Worm (Caenorhabditis elegans) whole organism, young adult: Measurements from ENCODE around the gene Y67D8B.5.

Source experiments
- B0019.2 ChIP-seq: fragments of 200-800 bp; sonication (Bioruptor generic); conservative IDR thresholded peaks from 2 replicates; pipeline ENCODE4 v1.3.6; 2022; ENCODE audit warnings: missing genetic modification reagents, missing genetic modification characterization, missing compliant biosample characterization
- B0035.1 ChIP-seq: sonication (generic microtip); optimal IDR thresholded peaks from 2 replicates; lab custom pipeline; 2016; ENCODE audit warnings: missing genetic modification characterization, mild to moderate bottlenecking, missing compliant biosample characterization, missing genotype, missing genetic modification reagents
- C06A6.2 ChIP-seq: fragments of 200-800 bp; sonication (Bioruptor generic); conservative IDR thresholded peaks from 2 replicates; pipeline ENCODE4 v1.3.6; 2022; ENCODE audit warnings: missing genetic modification characterization, missing compliant biosample characterization
- C17E4.6 ChIP-seq: fragments of 200-800 bp; sonication (Bioruptor generic); IDR thresholded peaks from 2 replicates; pipeline ENCODE4 v1.3.6; 2022; ENCODE audit warnings: missing genetic modification reagents, missing genetic modification characterization, missing compliant biosample characterization
- D2030.7 ChIP-seq: fragments of 200-800 bp; sonication (Bioruptor generic); IDR thresholded peaks from 2 replicates; pipeline ENCODE4 v1.3.6; 2022; ENCODE audit warnings: missing genetic modification reagents, missing genetic modification characterization, missing compliant biosample characterization
- F23B12.7 ChIP-seq: sonication (generic microtip); optimal IDR thresholded peaks from 2 replicates; lab custom pipeline; 2017; ENCODE audit warnings: missing genetic modification characterization, mild to moderate bottlenecking, missing compliant biosample characterization, antibody characterized with exemption, moderate library complexity; ENCODE audit not compliant: insufficient read depth
- F49E8.2 ChIP-seq: sonication (generic microtip); optimal IDR thresholded peaks from 3 replicates; lab custom pipeline; 2017; ENCODE audit warnings: missing genetic modification characterization, mild to moderate bottlenecking, missing compliant biosample characterization, antibody characterized with exemption, moderate library complexity; ENCODE audit not compliant: insufficient read depth
- F57A8.1 ChIP-seq: fragments of 200-800 bp; sonication (Bioruptor generic); optimal IDR thresholded peaks from 2 replicates; lab custom pipeline; 2018; ENCODE audit warnings: mild to moderate bottlenecking, missing genetic modification characterization, moderate library complexity, missing compliant biosample characterization
- Y53F4B.3 ChIP-seq: fragments of 200-800 bp; sonication (Bioruptor generic); IDR thresholded peaks from 2 replicates; pipeline ENCODE4 v1.3.6; 2022; ENCODE audit warnings: missing genetic modification reagents, missing genetic modification characterization, missing compliant biosample characterization
- Y53G8AR.9 ChIP-seq: fragments of 200-800 bp; sonication (Bioruptor generic); conservative IDR thresholded peaks from 2 replicates; pipeline ENCODE4 v1.3.6; 2022; ENCODE audit warnings: missing genetic modification reagents, missing genetic modification characterization, missing compliant biosample characterization
- Y67H2A.10 ChIP-seq: fragments of 200-800 bp; sonication (Bioruptor generic); conservative IDR thresholded peaks from 2 replicates; pipeline ENCODE4 v1.3.6; 2022; ENCODE audit warnings: missing genetic modification reagents, missing genetic modification characterization, missing compliant biosample characterization
- Y95B8A.8 ChIP-seq: fragments of 200-800 bp; sonication (Bioruptor generic); IDR thresholded peaks from 2 replicates; pipeline ENCODE4 v1.3.6; 2022; ENCODE audit warnings: missing genetic modification reagents, missing genetic modification characterization, missing compliant biosample characterization
- aptf-3 ChIP-seq: fragments of 200-800 bp; sonication (Bioruptor generic); IDR thresholded peaks from 2 replicates; pipeline ENCODE4 v1.3.6; 2022; ENCODE audit warnings: missing genetic modification characterization, missing compliant biosample characterization
- bed-2 ChIP-seq: fragments of 200-800 bp; sonication (Bioruptor generic); IDR thresholded peaks from 2 replicates; pipeline ENCODE4 v1.3.6; 2022; ENCODE audit warnings: missing genetic modification reagents, missing genetic modification characterization, missing compliant biosample characterization
- cebp-1 ChIP-seq, 2 experiments: fragments of 200-800 bp in 1 of 2; sonication (Bioruptor generic) in 1 of 2; sonication (generic microtip) in 1 of 2; IDR thresholded peaks in 1 of 2; optimal IDR thresholded peaks in 1 of 2; 2 replicates each; pipeline versions ENCODE4 v1.3.6 to Lab custom; 2017 to 2022; ENCODE audit warnings: missing compliant biosample characterization in 2 of 2, missing genetic modification characterization in 2 of 2, mild to moderate bottlenecking in 1 of 2, missing genetic modification reagents in 1 of 2, moderate library complexity in 1 of 2
- ceh-100 ChIP-seq: fragments of 200-800 bp; sonication (Bioruptor generic); IDR thresholded peaks from 2 replicates; pipeline ENCODE4 v1.3.6; 2022; ENCODE audit warnings: missing genetic modification reagents, missing genetic modification characterization, missing compliant biosample characterization
- ceh-27 ChIP-seq: fragments of 200-800 bp; sonication (Bioruptor generic); optimal IDR thresholded peaks from 2 replicates; lab custom pipeline; 2018; ENCODE audit warnings: mild to moderate bottlenecking, missing genetic modification characterization, moderate library complexity, missing compliant biosample characterization
- ceh-58 ChIP-seq: fragments of 200-800 bp; sonication (Bioruptor generic); IDR thresholded peaks from 2 replicates; pipeline ENCODE4 v1.3.6; 2022; ENCODE audit warnings: missing genetic modification characterization, missing compliant biosample characterization
- chd-7 ChIP-seq: sonication (generic microtip); optimal IDR thresholded peaks from 2 replicates; lab custom pipeline; 2016; ENCODE audit warnings: mild to moderate bottlenecking, missing genetic modification characterization, moderate library complexity, missing compliant biosample characterization
- dpl-1 ChIP-seq: fragments of 150-350 bp; optimal IDR thresholded peaks from 2 replicates; lab custom pipeline; 2014; ENCODE audit warnings: missing biosample characterization, missing genetic modification reagents, missing genetic modification characterization
- egl-44 ChIP-seq: fragments of 200-800 bp; sonication (Bioruptor generic); IDR thresholded peaks from 2 replicates; pipeline ENCODE4 v1.3.6; 2022; ENCODE audit warnings: missing genetic modification reagents, missing genetic modification characterization, missing compliant biosample characterization
- egrh-3 ChIP-seq: fragments of 200-800 bp; sonication (Bioruptor generic); IDR thresholded peaks from 2 replicates; pipeline ENCODE4 v1.3.6; 2022; ENCODE audit warnings: missing genetic modification reagents, missing genetic modification characterization, missing compliant biosample characterization
- ekl-4 ChIP-seq: fragments of 200-800 bp; sonication (Bioruptor generic); IDR thresholded peaks from 2 replicates; pipeline ENCODE4 v1.3.6; 2022; ENCODE audit warnings: missing genetic modification reagents, missing genetic modification characterization, missing compliant biosample characterization
- hlh-12 ChIP-seq: sonication (generic microtip); optimal IDR thresholded peaks from 2 replicates; lab custom pipeline; 2016; ENCODE audit warnings: missing genetic modification characterization, missing compliant biosample characterization
- hlh-26 ChIP-seq: fragments of 200-800 bp; sonication (Bioruptor generic); conservative IDR thresholded peaks from 2 replicates; pipeline ENCODE4 v1.3.6; 2022; ENCODE audit warnings: missing genetic modification reagents, missing genetic modification characterization, missing compliant biosample characterization
- lag-1 ChIP-seq: fragments of 200-800 bp; sonication (Bioruptor generic); IDR thresholded peaks from 2 replicates; pipeline ENCODE4 v1.3.6; 2022; ENCODE audit warnings: missing genetic modification reagents, missing genetic modification characterization, missing compliant biosample characterization
- let-526 ChIP-seq: fragments of 200-800 bp; sonication (Bioruptor generic); IDR thresholded peaks from 2 replicates; pipeline ENCODE4 v1.3.6; 2022; ENCODE audit warnings: missing genetic modification reagents, missing genetic modification characterization, missing compliant biosample characterization
- lin-26 ChIP-seq: fragments of 200-800 bp; sonication (Bioruptor generic); IDR thresholded peaks from 2 replicates; pipeline ENCODE4 v1.3.6; 2022; ENCODE audit warnings: missing genetic modification reagents, missing genetic modification characterization, missing compliant biosample characterization
- lin-54 ChIP-seq: fragments of 200-800 bp; sonication (Bioruptor generic); optimal IDR thresholded peaks from 2 replicates; lab custom pipeline; 2018; ENCODE audit warnings: mild to moderate bottlenecking, missing genetic modification characterization, missing compliant biosample characterization
- lir-1 ChIP-seq: fragments of 200-800 bp; sonication (Bioruptor generic); conservative IDR thresholded peaks from 2 replicates; pipeline ENCODE4 v1.3.6; 2022; ENCODE audit warnings: missing genetic modification reagents, missing genetic modification characterization, missing compliant biosample characterization
- lsl-1 ChIP-seq: fragments of 200-800 bp; sonication (Bioruptor generic); optimal IDR thresholded peaks from 2 replicates; lab custom pipeline; 2018; ENCODE audit warnings: mild to moderate bottlenecking, missing genetic modification characterization, moderate library complexity, missing compliant biosample characterization
- madf-6 ChIP-seq: fragments of 200-800 bp; sonication (Bioruptor generic); IDR thresholded peaks from 2 replicates; pipeline ENCODE4 v1.3.6; 2022; ENCODE audit warnings: missing genetic modification reagents, missing genetic modification characterization, missing compliant biosample characterization
- mcd-1 ChIP-seq: fragments of 200-800 bp; sonication (Bioruptor generic); IDR thresholded peaks from 2 replicates; pipeline ENCODE4 v1.3.6; 2022; ENCODE audit warnings: missing genetic modification reagents, missing genetic modification characterization, missing compliant biosample characterization
- mel-28 ChIP-seq: sonication (generic microtip); optimal IDR thresholded peaks from 2 replicates; lab custom pipeline; 2016; ENCODE audit warnings: borderline replicate concordance, mild to moderate bottlenecking, missing genetic modification characterization, missing compliant biosample characterization
- nfya-1 ChIP-seq: sonication (generic microtip); optimal IDR thresholded peaks from 2 replicates; lab custom pipeline; 2017; ENCODE audit warnings: antibody characterized with exemption, missing compliant biosample characterization, missing genetic modification characterization, borderline replicate concordance; ENCODE audit not compliant: insufficient read depth
- nhr-80 ChIP-seq: sonication (generic microtip); optimal IDR thresholded peaks from 2 replicates; lab custom pipeline; 2016; ENCODE audit warnings: missing genetic modification characterization, missing compliant biosample characterization
- nhr-90 ChIP-seq: sonication (generic microtip); optimal IDR thresholded peaks from 2 replicates; lab custom pipeline; 2016; ENCODE audit warnings: missing genotype, mild to moderate bottlenecking, missing genetic modification characterization, missing compliant biosample characterization
- pbrm-1 ChIP-seq: fragments of 200-800 bp; sonication (Bioruptor generic); IDR thresholded peaks from 2 replicates; pipeline ENCODE4 v1.3.6; 2022; ENCODE audit warnings: missing genetic modification reagents, missing genetic modification characterization, missing compliant biosample characterization
- rcor-1 ChIP-seq: fragments of 200-800 bp; sonication (Bioruptor generic); IDR thresholded peaks from 2 replicates; pipeline ENCODE4 v1.3.6; 2022; ENCODE audit warnings: missing genetic modification reagents, missing genetic modification characterization, missing compliant biosample characterization
- sea-2 ChIP-seq: fragments of 200-800 bp; sonication (Bioruptor generic); IDR thresholded peaks from 2 replicates; pipeline ENCODE4 v1.3.6; 2022; ENCODE audit warnings: missing genetic modification characterization, missing compliant biosample characterization
- snpc-3.4 ChIP-seq: sonication (generic microtip); optimal IDR thresholded peaks from 2 replicates; lab custom pipeline; 2017; ENCODE audit warnings: missing genetic modification characterization, mild to moderate bottlenecking, missing compliant biosample characterization, antibody characterized with exemption, moderate library complexity, missing genotype, missing genetic modification reagents
- somi-1 ChIP-seq: fragments of 200-800 bp; sonication (Bioruptor generic); optimal IDR thresholded peaks from 2 replicates; lab custom pipeline; 2018; ENCODE audit warnings: mild to moderate bottlenecking, missing genetic modification characterization, missing compliant biosample characterization
- tbp1 ChIP-seq: fragments of 200-800 bp; sonication (Bioruptor generic); optimal IDR thresholded peaks from 2 replicates; lab custom pipeline; 2018; ENCODE audit warnings: mild to moderate bottlenecking, missing genetic modification characterization, missing compliant biosample characterization
- zfh-2 ChIP-seq: fragments of 200-800 bp; sonication (Bioruptor generic); conservative IDR thresholded peaks from 2 replicates; pipeline ENCODE4 v1.3.6; 2022; ENCODE audit warnings: missing genetic modification reagents, missing genetic modification characterization, missing compliant biosample characterization
- zim-3 ChIP-seq: sonication (generic microtip); optimal IDR thresholded peaks from 2 replicates; lab custom pipeline; 2017; ENCODE audit warnings: mild to moderate bottlenecking, missing genetic modification characterization, moderate library complexity, missing compliant biosample characterization
- ztf-18 ChIP-seq: sonication (generic microtip); optimal IDR thresholded peaks from 2 replicates; lab custom pipeline; 2016; ENCODE audit warnings: missing genotype, mild to moderate bottlenecking, missing genetic modification characterization, missing compliant biosample characterization
- ztf-26 ChIP-seq: sonication (generic microtip); optimal IDR thresholded peaks from 2 replicates; lab custom pipeline; 2017; ENCODE audit warnings: missing genetic modification characterization, missing compliant biosample characterization
- ztf-28 ChIP-seq: fragments of 200-800 bp; sonication (Bioruptor generic); IDR thresholded peaks from 2 replicates; pipeline ENCODE4 v1.3.6; 2022; ENCODE audit warnings: missing genetic modification reagents, missing genetic modification characterization, missing compliant biosample characterization

Y67D8B.5 gene

DNA sequence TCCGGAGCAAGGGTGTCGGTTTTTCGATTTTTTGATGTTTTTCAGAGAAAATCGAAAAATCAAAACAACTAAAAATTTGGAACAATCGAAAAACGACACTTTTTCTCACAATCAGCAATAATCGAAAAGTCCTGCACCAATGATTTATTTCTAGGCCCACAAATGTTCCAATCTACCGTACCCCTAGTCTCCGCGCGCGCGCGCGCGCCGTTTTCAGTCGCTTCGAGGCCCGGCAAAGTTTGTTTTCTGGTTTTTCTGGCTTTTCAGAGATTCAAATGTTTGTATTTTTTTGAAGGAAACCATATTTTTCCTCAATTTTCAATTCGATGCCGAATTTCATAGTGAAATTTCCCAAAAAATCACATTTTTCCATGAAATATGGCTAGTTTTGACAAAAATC, 9.8 kb downstream of the Y67D8B.5 start (continued):
- TF ChIP-seq nhr-90 (tag; lab: Kevin White, UChicago) (no peak), egl-44 (GFP tag; lab: Robert Waterston, UW) (no peak), F23B12.7 (no peak), aptf-3 (GFP tag; lab: Robert Waterston, UW) (no peak), ceh-100 (peak; percentile 42; the same call in 1 of the 2 replicates), egrh-3 (GFP tag; lab: Robert Waterston, UW) (peak; percentile 20; the same call in 1 of the 2 replicates), ztf-18 (tag; lab: Kevin White, UChicago) (no peak), chd-7 (tag; lab: Kevin White, UChicago) (no peak), F49E8.2 (tag; lab: Kevin White, UChicago) (peak; percentile 49), lin-26 (GFP tag; lab: Robert Waterston, UW) (0 out of 2 replicates have a peak, but pooled peaks have one; percentile 14), snpc-3.4 (tag; lab: Kevin White, UChicago) (peak; percentile 87), sea-2 (no peak), mcd-1 (GFP tag; lab: Robert Waterston, UW) (peak; percentile 64), Y95B8A.8 (peak; percentile 86), ekl-4 (GFP tag; lab: Robert Waterston, UW) (peak; percentile 37; the same call in 1 of the 2 replicates), B0035.1 (tag; lab: Kevin White, UChicago) (no peak), bed-2 (no peak), rcor-1 (GFP tag; lab: Robert Waterston, UW) (peak; percentile 54), tbp1 (GFP tag; lab: Kevin White, UChicago) (peak; percentile 18), lag-1 (GFP tag; lab: Robert Waterston, UW) (no peak), ceh-58 (GFP tag; lab: Robert Waterston, UW) (no peak), Y67H2A.10 (GFP tag; lab: Robert Waterston, UW) (0 out of 2 replicates have a peak, but pooled peaks have one; percentile 22), nfya-1 (tag; lab: Kevin White, UChicago) (no peak), hlh-12 (tag; lab: Kevin White, UChicago) (no peak), C17E4.6 (peak; percentile 86), mel-28 (tag; lab: Kevin White, UChicago) (no peak), lir-1 (GFP tag; lab: Robert Waterston, UW) (no peak; the same call in 1 of the 2 replicates), nhr-80 (tag; lab: Kevin White, UChicago) (no peak), F57A8.1 (GFP tag; lab: Kevin White, UChicago) (no peak), hlh-26 (GFP tag; lab: Robert Waterston, UW) (no peak), Y53G8AR.9 (peak; percentile 57; the same call in 1 of the 2 replicates), dpl-1 (GFP tag; lab: Kevin White, UChicago) (peak; percentile 93), zim-3 (tag; lab: Kevin White, UChicago) (no peak), let-526 (GFP tag; lab: Robert Waterston, UW) (no peak), ceh-27 (no peak), cebp-1 (GFP tag; IDR thresholded peaks at IDR 0.05; lab: Robert Waterston, UW) (no peak), cebp-1 (tag; optimal IDR thresholded peaks at IDR 0.05; lab: Kevin White, UChicago) (no peak), C06A6.2 (GFP tag; lab: Robert Waterston, UW) (no peak), ztf-28 (GFP tag; lab: Robert Waterston, UW) (no peak), B0019.2 (peak; percentile 76; the same call in 1 of the 2 replicates), lin-54 (GFP tag; lab: Kevin White, UChicago) (peak; percentile 73), zfh-2 (GFP tag; lab: Robert Waterston, UW) (peak; percentile 65), lsl-1 (peak; percentile 96), somi-1 (no peak), pbrm-1 (GFP tag; lab: Robert Waterston, UW) (no peak), D2030.7 (GFP tag; lab: Robert Waterston, UW) (peak; percentile 91), ztf-26 (no peak), madf-6 (GFP tag; lab: Robert Waterston, UW) (peak; percentile 100), Y53F4B.3 (GFP tag; lab: Robert Waterston, UW) (no peak)
